Worm (Caenorhabditis elegans) whole organism, L4 larva: ENCODE results near the gene col-39.

ENCODE experiments used
- ZK546.5 ChIP-seq, 2 experiments: sonication (generic microtip); optimal IDR thresholded peaks; 2 replicates each; lab custom pipeline; 2017; ENCODE audit warnings: missing biosample characterization in 2 of 2, missing genetic modification characterization in 2 of 2
- dpl-1 ChIP-seq: fragments of 150-350 bp; optimal IDR thresholded peaks from 2 replicates; lab custom pipeline; 2014; ENCODE audit warnings: missing biosample characterization, missing genetic modification reagents, missing genetic modification characterization
- fkh-10 ChIP-seq: fragments of 150-350 bp; optimal IDR thresholded peaks from 2 replicates; lab custom pipeline; 2014; ENCODE audit warnings: missing biosample characterization, missing genetic modification reagents, missing genetic modification characterization
- lin-15B ChIP-seq: fragments of 150-350 bp; sonication (generic microtip); optimal IDR thresholded peaks from 3 replicates; lab custom pipeline; 2014; ENCODE audit warnings: missing biosample characterization, missing genetic modification characterization
- lin-38 ChIP-seq: fragments of 200-800 bp; sonication (Bioruptor generic); IDR thresholded peaks from 2 replicates; pipeline ENCODE4 v1.3.6; 2022; ENCODE audit warnings: missing genetic modification reagents, missing genetic modification characterization, missing compliant biosample characterization
- mdl-1 ChIP-seq, 2 experiments: fragments of 150-350 bp in 1 of 2; sonication (generic microtip) in 1 of 2; optimal IDR thresholded peaks; 2 replicates each; lab custom pipeline; 2014 to 2017; ENCODE audit warnings: missing biosample characterization in 2 of 2, missing genetic modification characterization in 2 of 2
- mxl-2 ChIP-seq: fragments of 200-800 bp; sonication (Bioruptor generic); conservative IDR thresholded peaks from 2 replicates; pipeline ENCODE4 v1.3.6; 2022; ENCODE audit warnings: missing genetic modification reagents, missing genetic modification characterization, missing compliant biosample characterization
- nhr-41 ChIP-seq: fragments of 200-800 bp; sonication (Bioruptor generic); IDR thresholded peaks from 2 replicates; pipeline ENCODE4 v1.3.6; 2022; ENCODE audit warnings: missing genetic modification reagents, missing genetic modification characterization, missing compliant biosample characterization
- nhr-6 ChIP-seq: fragments of 150-350 bp; optimal IDR thresholded peaks from 2 replicates; lab custom pipeline; 2014; ENCODE audit warnings: missing biosample characterization, missing genetic modification characterization
- pqm-1 ChIP-seq: sonication (generic microtip); optimal IDR thresholded peaks from 2 replicates; lab custom pipeline; 2017; ENCODE audit warnings: missing biosample characterization, missing genetic modification characterization
- skn-1 ChIP-seq: fragments of 150-350 bp; optimal IDR thresholded peaks from 2 replicates; lab custom pipeline; 2014; ENCODE audit warnings: missing biosample characterization, missing genetic modification characterization
- zip-2 ChIP-seq: fragments of 150-350 bp; optimal IDR thresholded peaks from 2 replicates; lab custom pipeline; 2014; ENCODE audit warnings: missing biosample characterization, missing genetic modification characterization
- ztf-11 ChIP-seq: fragments of 150-350 bp; optimal IDR thresholded peaks from 2 replicates; lab custom pipeline; 2014; ENCODE audit warnings: missing biosample characterization, missing genetic modification characterization

- TF ChIP-seq fkh-10 (GFP tag; lab: Kevin White, UChicago) (no peak), lin-15B (tag; lab: Kevin White, UChicago) (no peak), nhr-41 (GFP tag; lab: Robert Waterston, UW) (no peak), pqm-1 (no peak), skn-1 (tag; lab: Kevin White, UChicago) (no peak), dpl-1 (GFP tag; lab: Kevin White, UChicago) (no peak), lin-38 (GFP tag; lab: Robert Waterston, UW) (no peak), zip-2 (tag; lab: Kevin White, UChicago) (no peak), mdl-1 (tag; optimal IDR thresholded peaks at IDR 0.05; lab: Kevin White, UChicago) (peak in 1 of 2 experiments; percentile 73), nhr-6 (tag; lab: Kevin White, UChicago) (no peak), mxl-2 (GFP tag; lab: Robert Waterston, UW) (no peak), ZK546.5 (tag; optimal IDR thresholded peaks at IDR 0.05; lab: Kevin White, UChicago) (no peak), ztf-11 (no peak)
These were observed 11.1 kb upstream of the col-39 start, which contains the start of gene gbh-1 for ce11 chrII:10693655-10694054.
